Fruit fly (Drosophila melanogaster) whole organism, prepupa: ENCODE results near the gene CG17560.
A peak's percentile ranks its signal among the peaks of the same experiment; 100 is the strongest.

Experiments
- Blimp-1 ChIP-seq: fragments of 200-800 bp; sonication (Bioruptor generic); optimal IDR thresholded peaks from 3 replicates; lab custom pipeline; 2017; ENCODE audit warnings: missing biosample characterization, missing genetic modification characterization, mild to moderate bottlenecking, moderate library complexity, missing genetic modification reagents
- CG10669 ChIP-seq: fragments of 200-800 bp; sonication (Bioruptor generic); optimal IDR thresholded peaks from 3 replicates; lab custom pipeline; 2018; ENCODE audit warnings: missing biosample characterization, mild to moderate bottlenecking, missing genetic modification characterization, moderate library complexity
- CG11294 ChIP-seq: fragments of 200-800 bp; sonication (Bioruptor generic); IDR thresholded peaks from 2 replicates; pipeline ENCODE4 v1.3.6; 2022; ENCODE audit warnings: missing biosample characterization, missing genetic modification characterization
- CG15336 ChIP-seq: fragments of 200-800 bp; sonication (Bioruptor generic); IDR thresholded peaks from 2 replicates; pipeline ENCODE4 v1.3.6; 2022; ENCODE audit warnings: missing biosample characterization, missing genetic modification characterization
- CG1621 ChIP-seq: fragments of 200-800 bp; sonication (Bioruptor generic); optimal IDR thresholded peaks from 3 replicates; lab custom pipeline; 2018; ENCODE audit warnings: missing biosample characterization, mild to moderate bottlenecking, missing genetic modification characterization
- CG3032 ChIP-seq: fragments of 200-800 bp; optimal IDR thresholded peaks from 2 replicates; lab custom pipeline; 2019; ENCODE audit warnings: missing biosample characterization, mild to moderate bottlenecking, missing genetic modification characterization, moderate library complexity
- CG34406 ChIP-seq: fragments of 200-800 bp; sonication (Bioruptor generic); optimal IDR thresholded peaks from 3 replicates; lab custom pipeline; 2016; ENCODE audit warnings: missing biosample characterization, missing genetic modification characterization
- CG6276 ChIP-seq: fragments of 200-800 bp; sonication (Bioruptor generic); optimal IDR thresholded peaks from 2 replicates; lab custom pipeline; 2017; ENCODE audit warnings: missing biosample characterization, mild to moderate bottlenecking, missing genetic modification characterization
- CG6792 ChIP-seq: fragments of 200-800 bp; sonication (Bioruptor generic); optimal IDR thresholded peaks from 3 replicates; lab custom pipeline; 2016; ENCODE audit warnings: missing biosample characterization, missing genetic modification characterization
- CG6854 ChIP-seq: fragments of 200-800 bp; sonication (Bioruptor generic); optimal IDR thresholded peaks from 2 replicates; lab custom pipeline; 2017; ENCODE audit warnings: missing biosample characterization, mild to moderate bottlenecking, missing genetic modification characterization
- CG7368 ChIP-seq: fragments of 200-800 bp; sonication (Bioruptor generic); optimal IDR thresholded peaks from 3 replicates; lab custom pipeline; 2016; ENCODE audit warnings: missing biosample characterization, missing genetic modification characterization
- CG8119 ChIP-seq: fragments of 200-800 bp; sonication (Bioruptor generic); IDR thresholded peaks from 3 replicates; pipeline ENCODE4 v1.3.6; 2022; ENCODE audit warnings: missing biosample characterization, missing genetic modification characterization
- CG8319 ChIP-seq: fragments of 200-800 bp; sonication (Bioruptor generic); optimal IDR thresholded peaks from 3 replicates; lab custom pipeline; 2016; ENCODE audit warnings: missing biosample characterization, missing genetic modification characterization
- CG8632 ChIP-seq: fragments of 200-800 bp; sonication (Bioruptor generic); optimal IDR thresholded peaks from 3 replicates; lab custom pipeline; 2016; ENCODE audit warnings: missing biosample characterization, missing genetic modification characterization
- Ets21C ChIP-seq: fragments of 200-800 bp; sonication (Bioruptor generic); optimal IDR thresholded peaks from 3 replicates; lab custom pipeline; 2016; ENCODE audit warnings: missing biosample characterization, missing genetic modification characterization
- Gug ChIP-seq: fragments of 200-800 bp; sonication (Bioruptor generic); IDR thresholded peaks from 2 replicates; pipeline ENCODE4 v1.3.6; 2022; ENCODE audit warnings: missing biosample characterization, missing genetic modification characterization
- Hr4 ChIP-seq: fragments of 200-800 bp; sonication (Bioruptor generic); optimal IDR thresholded peaks from 3 replicates; lab custom pipeline; 2016; ENCODE audit warnings: missing biosample characterization, missing genetic modification characterization
- Lpt ChIP-seq: fragments of 200-800 bp; sonication (Bioruptor generic); optimal IDR thresholded peaks from 3 replicates; lab custom pipeline; 2016; ENCODE audit warnings: missing biosample characterization, missing genetic modification characterization
- OdsH ChIP-seq: fragments of 200-800 bp; sonication (Bioruptor generic); optimal IDR thresholded peaks from 3 replicates; lab custom pipeline; 2016; ENCODE audit warnings: missing biosample characterization, missing genetic modification characterization
- Sox102F ChIP-seq: fragments of 200-800 bp; sonication (Bioruptor generic); optimal IDR thresholded peaks from 2 replicates; lab custom pipeline; 2016; ENCODE audit warnings: missing biosample characterization, mild to moderate bottlenecking, missing genetic modification characterization
- achi ChIP-seq: fragments of 200-800 bp; sonication (Bioruptor generic); optimal IDR thresholded peaks from 3 replicates; lab custom pipeline; 2016; ENCODE audit warnings: missing biosample characterization, missing genetic modification characterization
- acj6 ChIP-seq: fragments of 200-800 bp; sonication (Bioruptor generic); optimal IDR thresholded peaks from 3 replicates; lab custom pipeline; 2016; ENCODE audit warnings: missing biosample characterization, missing genetic modification characterization
- cyc ChIP-seq: fragments of 200-800 bp; sonication (Bioruptor generic); optimal IDR thresholded peaks from 3 replicates; lab custom pipeline; 2016; ENCODE audit warnings: missing biosample characterization, missing genetic modification characterization
- dac ChIP-seq: fragments of 200-800 bp; sonication (Bioruptor generic); optimal IDR thresholded peaks from 2 replicates; lab custom pipeline; 2017; ENCODE audit warnings: missing biosample characterization, mild to moderate bottlenecking, missing genetic modification characterization
- dsx ChIP-seq: fragments of 200-800 bp; optimal IDR thresholded peaks from 3 replicates; lab custom pipeline; 2019; ENCODE audit warnings: missing biosample characterization, mild to moderate bottlenecking, missing genetic modification characterization, moderate library complexity; ENCODE audit not compliant: poor library complexity, severe bottlenecking
- esn ChIP-seq: fragments of 200-800 bp; sonication (Bioruptor generic); optimal IDR thresholded peaks from 2 replicates; lab custom pipeline; 2016; ENCODE audit warnings: missing biosample characterization, mild to moderate bottlenecking, missing genetic modification characterization, moderate library complexity
- fd59A ChIP-seq: fragments of 200-800 bp; sonication (Bioruptor generic); optimal IDR thresholded peaks from 2 replicates; lab custom pipeline; 2017; ENCODE audit warnings: missing biosample characterization, mild to moderate bottlenecking, missing genetic modification characterization, missing genetic modification reagents
- net ChIP-seq: fragments of 200-800 bp; sonication (Bioruptor generic); optimal IDR thresholded peaks from 3 replicates; lab custom pipeline; 2016; ENCODE audit warnings: missing biosample characterization, missing genetic modification characterization
- salr ChIP-seq, 2 experiments: fragments of 200-800 bp; sonication (Bioruptor generic); optimal IDR thresholded peaks; 3 replicates each; lab custom pipeline; 2016 to 2018; ENCODE audit warnings: missing biosample characterization in 2 of 2, missing genetic modification characterization in 2 of 2, mild to moderate bottlenecking in 1 of 2
- ss ChIP-seq, 2 experiments: fragments of 200-800 bp; sonication (Bioruptor generic); optimal IDR thresholded peaks; 2 replicates in 1 of 2; 3 replicates in 1 of 2; lab custom pipeline; 2017 to 2018; ENCODE audit warnings: mild to moderate bottlenecking in 2 of 2, missing biosample characterization in 2 of 2, missing genetic modification characterization in 2 of 2, moderate library complexity in 1 of 2
- svp ChIP-seq: fragments of 200-800 bp; sonication (Bioruptor generic); peaks from one replicate; lab custom pipeline; 2016; ENCODE audit warnings: missing biosample characterization, missing genetic modification characterization
- topi ChIP-seq: fragments of 200-800 bp; sonication (Bioruptor generic); optimal IDR thresholded peaks from 3 replicates; lab custom pipeline; 2016; ENCODE audit warnings: missing biosample characterization, missing genetic modification characterization
- vri ChIP-seq: fragments of 200-800 bp; sonication (Bioruptor generic); optimal IDR thresholded peaks from 3 replicates; lab custom pipeline; 2016; ENCODE audit warnings: missing biosample characterization, mild to moderate bottlenecking, missing genetic modification characterization

CG17560 gene

DNA sequence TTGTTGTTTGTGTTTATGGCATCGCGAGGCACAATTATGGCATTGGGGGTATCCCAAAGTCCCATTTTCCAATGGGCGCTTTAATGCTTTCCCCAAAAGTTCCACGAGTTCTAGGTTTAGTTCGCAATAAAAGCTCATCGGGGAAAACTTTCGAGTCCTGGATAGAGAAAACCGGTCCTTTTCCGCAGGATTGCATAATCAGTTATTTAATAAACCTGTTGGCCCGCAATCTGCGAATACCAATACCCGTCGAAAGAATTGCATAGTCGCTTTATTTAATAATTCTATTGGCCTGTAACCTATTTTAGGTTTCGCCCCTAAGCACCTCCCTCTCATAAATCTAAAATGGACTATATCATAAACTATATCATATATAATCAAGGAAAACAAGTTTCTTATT, 11.8 kb upstream of the CG17560 start:
- TF ChIP-seq salr (GFP tag; optimal IDR thresholded peaks at IDR 0.05; lab: Kevin White, UChicago) (no peak), fd59A (GFP tag; lab: Kevin White, UChicago) (no peak), CG8119 (GFP tag; lab: Robert Waterston, UW) (no peak), Sox102F (GFP tag; lab: Kevin White, UChicago) (no peak)

DNA sequence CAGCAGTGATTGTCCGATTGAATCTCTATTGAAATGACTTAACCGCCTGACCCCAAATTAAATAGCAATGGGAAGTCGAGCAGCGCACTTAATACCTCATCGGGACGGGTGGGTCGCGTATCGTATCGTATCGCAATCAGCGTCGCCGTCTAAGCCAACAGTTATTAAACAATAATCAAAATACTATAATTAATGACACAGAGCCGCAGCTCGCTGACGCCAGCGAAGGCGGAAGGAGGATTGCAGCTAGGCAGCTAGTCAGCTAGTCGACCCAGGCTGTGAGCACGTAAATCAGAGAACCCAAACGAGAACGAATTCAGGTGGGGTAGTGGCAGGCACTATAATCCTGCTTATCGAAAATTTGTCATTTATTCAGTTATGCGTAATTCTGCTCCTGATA, 8.8 kb upstream of the CG17560 start, which contains the start of gene NPF:
TSS of gene NPF (plus strand) at position 301 of the 400 bp plus-strand sequence.
- TF ChIP-seq Hr4 (GFP tag; lab: Kevin White, UChicago) = no peak
- no peak for TF ChIP-seq acj6 (GFP tag; lab: Kevin White, UChicago)
- TF ChIP-seq Lpt (GFP tag; lab: Kevin White, UChicago) = no peak
- no peak for TF ChIP-seq topi (GFP tag; lab: Kevin White, UChicago)
- no peak for TF ChIP-seq OdsH
- no peak for TF ChIP-seq ss (GFP tag; optimal IDR thresholded peaks at IDR 0.05; lab: Kevin White, UChicago)
- no peak for TF ChIP-seq Gug (GFP tag; lab: Robert Waterston, UW)
- TF ChIP-seq net (GFP tag; lab: Kevin White, UChicago) = no peak
- no peak for TF ChIP-seq dac (GFP tag; lab: Kevin White, UChicago)
- TF ChIP-seq esn = no peak
- no peak for TF ChIP-seq CG6854 (GFP tag; lab: Kevin White, UChicago)
- no peak for TF ChIP-seq CG7368 (GFP tag; lab: Kevin White, UChicago)
- no peak for TF ChIP-seq CG11294 (GFP tag; lab: Robert Waterston, UW)

DNA sequence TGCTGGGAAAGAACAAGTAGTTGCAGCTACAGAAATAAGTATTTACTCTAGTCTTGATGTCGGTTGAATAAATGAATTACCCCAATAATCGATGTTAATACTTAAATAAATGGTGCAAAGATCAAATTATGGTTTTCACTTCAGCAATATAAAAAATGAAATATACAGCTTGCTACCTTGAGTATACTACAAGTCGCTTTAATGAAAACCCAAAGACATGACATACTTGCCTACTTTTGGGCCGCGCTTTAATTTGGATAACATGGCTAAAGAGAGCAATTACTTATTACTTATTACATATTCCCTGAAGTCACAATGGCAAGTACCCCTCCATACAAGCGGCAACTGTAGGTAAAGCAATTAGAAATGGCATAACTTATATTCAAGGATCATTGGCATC, 6.5 kb upstream of the CG17560 start:
- no peak for TF ChIP-seq CG3032 (tag; lab: Kevin White, UChicago)
- peak; percentile 66 for TF ChIP-seq svp

DNA sequence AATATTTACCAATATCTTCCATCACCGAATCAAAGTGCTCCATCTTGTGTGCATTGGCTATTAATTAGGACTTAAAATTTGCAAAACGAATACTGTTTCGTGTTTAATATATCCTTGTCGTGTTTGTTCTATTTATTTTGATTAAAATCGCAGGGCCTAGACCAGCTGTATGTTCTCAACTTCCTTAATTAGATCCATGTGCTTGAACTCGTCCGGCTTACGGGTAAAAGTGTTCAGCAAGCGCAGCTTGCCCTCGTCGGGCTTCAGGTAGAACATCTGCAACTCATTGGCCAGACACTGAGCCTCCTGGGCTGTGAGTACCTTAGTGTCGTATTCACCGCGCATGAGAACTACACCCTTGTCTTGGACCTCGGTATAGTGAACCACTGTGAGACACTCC, 4.5 kb upstream of the CG17560 start, which contains the start of gene CG12783:
TSS of gene CG12783 (minus strand) at position 101 of the 400 bp plus-strand sequence.
- TF ChIP-seq CG8632 (GFP tag; lab: Kevin White, UChicago) (no peak), ss (GFP tag; optimal IDR thresholded peaks at IDR 0.05; lab: Kevin White, UChicago) (no peak), cyc (GFP tag; lab: Kevin White, UChicago) (no peak), dac (GFP tag; lab: Kevin White, UChicago) (no peak), CG15336 (GFP tag; lab: Robert Waterston, UW) (no peak), CG10669 (GFP tag; lab: Kevin White, UChicago) (no peak), CG34406 (GFP tag; lab: Kevin White, UChicago) (no peak), CG7368 (GFP tag; lab: Kevin White, UChicago) (no peak), CG6792 (GFP tag; lab: Kevin White, UChicago) (no peak), CG1621 (tag; lab: Kevin White, UChicago) (no peak), vri (GFP tag; lab: Kevin White, UChicago) (no peak), dsx (GFP tag; lab: Kevin White, UChicago) (no peak), Blimp-1 (no peak), CG6276 (GFP tag; lab: Kevin White, UChicago) (no peak), Ets21C (no peak), Lpt (GFP tag; lab: Kevin White, UChicago) (no peak), CG8319 (GFP tag; lab: Kevin White, UChicago) (no peak)

DNA sequence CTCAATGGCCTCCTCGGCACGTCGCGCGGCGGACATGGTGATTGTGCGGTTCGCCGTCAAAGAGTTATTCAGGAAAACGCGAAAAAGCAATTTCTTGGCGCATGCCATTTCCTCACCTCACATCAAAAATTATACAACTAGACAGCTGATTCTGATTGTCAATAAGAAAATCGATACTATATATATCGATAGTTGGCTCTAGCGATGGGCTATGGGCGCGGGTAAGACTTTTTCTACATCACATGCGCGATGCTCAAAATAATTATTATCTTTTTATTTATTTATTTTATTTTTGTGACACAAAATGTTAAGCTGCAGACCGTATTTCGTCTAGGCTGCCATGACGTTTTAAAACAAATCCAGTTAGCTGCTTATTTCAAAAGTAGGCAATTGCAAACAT, 3.5 kb upstream of the CG17560 start, which contains the start of gene CG10340:
TSS of gene CG10340 (minus strand) at position 151 of the 400 bp plus-strand sequence.
- TF ChIP-seq CG8632 (GFP tag; lab: Kevin White, UChicago) (no peak), achi (GFP tag; lab: Kevin White, UChicago) (peak; percentile 40)
